Fruit fly (Drosophila melanogaster) whole organism, adult: ENCODE data around the gene CG8236.

Experiments used
- CG11617 ChIP-seq: fragments of 200-800 bp; sonication (Bioruptor generic); optimal IDR thresholded peaks from 2 replicates; lab custom pipeline; 2017; ENCODE audit warnings: mild to moderate bottlenecking, missing biosample characterization, missing genetic modification reagents, missing genetic modification characterization
- CG12768 ChIP-seq: fragments of 200-800 bp; sonication (Bioruptor generic); optimal IDR thresholded peaks from 2 replicates; lab custom pipeline; 2017; ENCODE audit warnings: missing biosample characterization, missing genetic modification characterization, mild to moderate bottlenecking, moderate library complexity, missing genetic modification reagents
- CG14711 ChIP-seq: fragments of 200-800 bp; sonication (Bioruptor generic); optimal IDR thresholded peaks from 2 replicates; lab custom pipeline; 2018; ENCODE audit warnings: missing biosample characterization, mild to moderate bottlenecking, missing genetic modification characterization, moderate library complexity
- CG1620 ChIP-seq: fragments of 200-800 bp; sonication (Bioruptor generic); optimal IDR thresholded peaks from 2 replicates; lab custom pipeline; 2016; ENCODE audit warnings: missing biosample characterization, missing genetic modification characterization
- CG33017 ChIP-seq: fragments of 200-800 bp; sonication (Bioruptor generic); optimal IDR thresholded peaks from 2 replicates; lab custom pipeline; 2018; ENCODE audit warnings: missing biosample characterization, mild to moderate bottlenecking, missing genetic modification characterization, moderate library complexity
- CG5204 ChIP-seq: fragments of 200-800 bp; sonication (Bioruptor generic); optimal IDR thresholded peaks from 2 replicates; lab custom pipeline; 2016; ENCODE audit warnings: missing biosample characterization, missing genetic modification characterization
- CG7045 ChIP-seq: fragments of 200-800 bp; sonication (Bioruptor generic); optimal IDR thresholded peaks from 2 replicates; lab custom pipeline; 2017; ENCODE audit warnings: missing biosample characterization, mild to moderate bottlenecking, missing genetic modification characterization
- CG7101 ChIP-seq: fragments of 200-800 bp; sonication (Bioruptor generic); optimal IDR thresholded peaks from 2 replicates; lab custom pipeline; 2018; ENCODE audit warnings: missing biosample characterization, mild to moderate bottlenecking, missing genetic modification characterization, moderate library complexity
- Clk ChIP-seq: fragments of 200-800 bp; sonication (Bioruptor generic); optimal IDR thresholded peaks from 2 replicates; lab custom pipeline; 2017; ENCODE audit warnings: missing biosample characterization, missing genetic modification characterization
- Crg-1 ChIP-seq: fragments of 200-800 bp; sonication (Bioruptor generic); optimal IDR thresholded peaks from 2 replicates; lab custom pipeline; 2016; ENCODE audit warnings: missing biosample characterization, missing genetic modification characterization
- Hr96 ChIP-seq: fragments of 200-800 bp; sonication (Bioruptor generic); optimal IDR thresholded peaks from 2 replicates; lab custom pipeline; 2016; ENCODE audit warnings: missing biosample characterization, missing genetic modification characterization
- Mnt ChIP-seq: fragments of 200-800 bp; sonication (Bioruptor generic); optimal IDR thresholded peaks from 2 replicates; lab custom pipeline; 2016; ENCODE audit warnings: missing biosample characterization, mild to moderate bottlenecking, missing genetic modification characterization
- bab1 ChIP-seq: fragments of 200-800 bp; sonication (Bioruptor generic); optimal IDR thresholded peaks from 3 replicates; lab custom pipeline; 2019; ENCODE audit warnings: missing biosample characterization, mild to moderate bottlenecking, missing genetic modification characterization, moderate library complexity
- cic ChIP-seq: fragments of 200-800 bp; sonication (Bioruptor generic); optimal IDR thresholded peaks from 2 replicates; lab custom pipeline; 2017; ENCODE audit warnings: missing biosample characterization, mild to moderate bottlenecking, missing genetic modification characterization, moderate library complexity
- cnc ChIP-seq, 2 experiments: fragments of >200 bp; optimal IDR thresholded peaks; 2 replicates each; lab custom pipeline; 2017
- kay ChIP-seq: fragments of 200-800 bp; sonication (Bioruptor generic); peaks from one replicate; lab custom pipeline; 2016; ENCODE audit warnings: missing biosample characterization, missing genetic modification characterization, borderline replicate concordance
- ovo ChIP-seq: fragments of 200-800 bp; sonication (Bioruptor generic); optimal IDR thresholded peaks from 2 replicates; lab custom pipeline; 2016; ENCODE audit warnings: missing biosample characterization, missing genetic modification characterization
- pad ChIP-seq: fragments of 200-800 bp; sonication (Bioruptor generic); optimal IDR thresholded peaks from 3 replicates; lab custom pipeline; 2017; ENCODE audit warnings: missing biosample characterization, missing genetic modification characterization, mild to moderate bottlenecking, moderate library complexity, missing genetic modification reagents
- tj ChIP-seq: fragments of 200-800 bp; sonication (Bioruptor generic); optimal IDR thresholded peaks from 3 replicates; lab custom pipeline; 2017; ENCODE audit warnings: missing biosample characterization, mild to moderate bottlenecking, missing genetic modification characterization, moderate library complexity
- toe ChIP-seq: fragments of 200-800 bp; sonication (Bioruptor generic); optimal IDR thresholded peaks from 2 replicates; lab custom pipeline; 2016; ENCODE audit warnings: missing biosample characterization, missing genetic modification characterization

CG8236 gene

dm6 chr3R:8798332-8798731 lies 29.1 kb downstream of the CG8236 start:
- TF ChIP-seq ovo (no peak), tj (GFP tag; lab: Kevin White, UChicago) (no peak), Clk (no peak), CG12768 (GFP tag; lab: Kevin White, UChicago) (no peak), CG33017 (tag; lab: Kevin White, UChicago) (no peak), bab1 (GFP tag; lab: Kevin White, UChicago) (no peak), toe (GFP tag; lab: Kevin White, UChicago) (no peak), pad (GFP tag; lab: Kevin White, UChicago) (no peak), CG11617 (no peak), kay (GFP tag; lab: Kevin White, UChicago) (no peak), CG7045 (GFP tag; lab: Kevin White, UChicago) (no peak), Crg-1 (no peak), cic (no peak), Hr96 (no peak), CG1620 (GFP tag; lab: Kevin White, UChicago) (no peak), CG5204 (GFP tag; lab: Kevin White, UChicago) (no peak), CG7101 (tag; lab: Kevin White, UChicago) (no peak), Mnt (GFP tag; lab: Kevin White, UChicago) (no peak)

dm6 chr3R:8799866-8800265 lies 30.7 kb downstream of the CG8236 start:
- TF ChIP-seq cic (peak; percentile 50), CG5204 (GFP tag; lab: Kevin White, UChicago) (no peak), CG33017 (tag; lab: Kevin White, UChicago) (peak; percentile 2)

dm6 chr3R:8801126-8801762 lies 32.0 kb downstream of the CG8236 start, which contains the start of the genes Pif1A, Pif1B and CCT7:
TSS of gene Pif1A (minus strand) at chr3R:8801176.
TSS of gene Pif1B (minus strand) at chr3R:8801176.
TSS of gene CCT7 (plus strand) at chr3R:8801564.
- TF ChIP-seq CG11617 (peak; percentile 18), pad (GFP tag; lab: Kevin White, UChicago) (peak; percentile 11), Crg-1 (peak; percentile 18), bab1 (GFP tag; lab: Kevin White, UChicago) (peak; percentile 48), tj (GFP tag; lab: Kevin White, UChicago) (peak; percentile 5), ovo (no peak), cic (no peak), toe (GFP tag; lab: Kevin White, UChicago) (no peak), CG5204 (GFP tag; lab: Kevin White, UChicago) (no peak), CG1620 (GFP tag; lab: Kevin White, UChicago) (no peak), kay (GFP tag; lab: Kevin White, UChicago) (peak; percentile 99), Mnt (GFP tag; lab: Kevin White, UChicago) (peak; percentile 81)

dm6 chr3R:8805388-8805852 lies 36.2 kb downstream of the CG8236 start, which contains the start of gene CG9839:
TSS of gene CG9839 (minus strand) at chr3R:8805802.
- TF ChIP-seq Clk (no peak), Mnt (GFP tag; lab: Kevin White, UChicago) (peak; percentile 23)

dm6 chr3R:8806104-8806503 lies 36.9 kb downstream of the CG8236 start, which contains the start of gene hng2:
TSS of gene hng2 (plus strand) at chr3R:8806322.
- TF ChIP-seq CG5204 (GFP tag; lab: Kevin White, UChicago) (no peak), CG11617 (no peak), CG33017 (tag; lab: Kevin White, UChicago) (no peak), CG14711 (tag; lab: Kevin White, UChicago) (no peak)

- TF ChIP-seq Hr96 (no peak), cnc (optimal IDR thresholded peaks at IDR 0.05; lab: Kevin White, UChicago) (no peak), tj (GFP tag; lab: Kevin White, UChicago) (no peak), bab1 (GFP tag; lab: Kevin White, UChicago) (no peak), cic (no peak), CG33017 (tag; lab: Kevin White, UChicago) (no peak), toe (GFP tag; lab: Kevin White, UChicago) (no peak), CG1620 (GFP tag; lab: Kevin White, UChicago) (no peak), ovo (no peak), CG11617 (no peak), Crg-1 (no peak), CG7101 (tag; lab: Kevin White, UChicago) (no peak), kay (GFP tag; lab: Kevin White, UChicago) (no peak)
Observed at dm6 chr3R:8806638-8807037, 37.4 kb downstream of the CG8236 start.

dm6 chr3R:8807048-8807447 lies 37.9 kb downstream of the CG8236 start:
- no peak for TF ChIP-seq CG7101 (tag; lab: Kevin White, UChicago)
- no peak for TF ChIP-seq kay (GFP tag; lab: Kevin White, UChicago)
- no peak for TF ChIP-seq Crg-1
- no peak for TF ChIP-seq CG11617
- no peak for TF ChIP-seq CG1620 (GFP tag; lab: Kevin White, UChicago)
- TF ChIP-seq CG7045 (GFP tag; lab: Kevin White, UChicago) = no peak
- TF ChIP-seq CG12768 (GFP tag; lab: Kevin White, UChicago) = no peak
- TF ChIP-seq ovo = no peak
- no peak for TF ChIP-seq CG5204 (GFP tag; lab: Kevin White, UChicago)
- TF ChIP-seq toe (GFP tag; lab: Kevin White, UChicago) = no peak
- TF ChIP-seq CG33017 (tag; lab: Kevin White, UChicago) = no peak
- no peak for TF ChIP-seq bab1 (GFP tag; lab: Kevin White, UChicago)
- no peak for TF ChIP-seq Clk
- no peak for TF ChIP-seq Hr96
- no peak for TF ChIP-seq cnc (optimal IDR thresholded peaks at IDR 0.05; lab: Kevin White, UChicago)
- TF ChIP-seq pad (GFP tag; lab: Kevin White, UChicago) = no peak
- TF ChIP-seq tj (GFP tag; lab: Kevin White, UChicago) = no peak
- no peak for TF ChIP-seq Mnt (GFP tag; lab: Kevin White, UChicago)
- no peak for TF ChIP-seq cic
- no peak for TF ChIP-seq CG14711 (tag; lab: Kevin White, UChicago)
